Worm (Caenorhabditis elegans): ENCODE data around the gene nhr-72.

DNA sequence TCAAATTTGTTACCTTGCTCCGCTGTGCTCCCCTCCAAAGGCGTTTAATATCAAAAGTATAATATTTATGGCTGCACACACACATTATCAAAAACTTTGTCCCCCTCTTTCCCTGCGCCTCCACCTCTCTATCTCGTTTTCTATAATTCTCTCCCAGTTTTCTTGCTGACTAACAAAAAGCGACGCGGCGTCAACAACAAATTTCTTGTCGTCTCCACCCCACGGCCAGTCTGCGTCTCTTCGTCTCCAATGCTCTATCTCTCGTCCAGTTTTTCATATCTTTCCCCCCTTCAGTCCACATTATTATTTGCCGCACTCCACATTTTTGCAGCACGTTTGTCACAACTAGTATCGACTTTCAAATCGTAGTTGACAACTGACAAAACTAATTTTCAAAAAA lies 40.0 kb downstream of the nhr-72 start:
- TF ChIP-seq ztf-6 (GFP tag; IDR thresholded peaks at IDR 0.05) (no peak), tbp1 (GFP tag; optimal IDR thresholded peaks at IDR 0.05) (no peak), ama-1 (optimal IDR thresholded peaks at IDR 0.05) (no peak), ama-1 (GFP tag; optimal IDR thresholded peaks at IDR 0.05) (no peak), xnd-1 (tag; optimal IDR thresholded peaks at IDR 0.05) (no peak)

Measured in whole organism, young adult.